Worm (Caenorhabditis elegans): Measurements from ENCODE around the gene abf-5.

DNA sequence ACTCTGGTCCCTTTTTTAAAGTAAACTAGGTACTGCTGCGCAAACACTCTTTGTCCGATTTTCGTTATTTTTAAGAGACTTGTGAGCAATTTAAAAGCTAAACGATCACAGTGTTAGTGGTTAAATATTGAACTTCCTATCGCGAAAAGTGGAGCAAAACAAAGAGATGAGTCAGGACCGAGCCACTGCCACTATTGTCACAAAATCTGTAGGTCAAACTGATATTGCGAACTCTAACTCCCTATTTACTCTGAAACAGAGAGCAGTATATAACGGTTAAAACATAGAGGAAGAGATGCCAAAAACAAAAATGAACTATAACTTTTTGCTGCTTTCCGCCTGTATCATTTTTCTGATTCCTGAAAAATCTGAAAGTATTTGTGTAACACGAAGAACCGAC is at the start of gene abf-5:
- TF ChIP-seq egl-27 (tag; optimal IDR thresholded peaks at IDR 0.05): no peak
- no peak for TF ChIP-seq C34B4.2 (tag; optimal IDR thresholded peaks at IDR 0.05)
- TF ChIP-seq fkh-10 (GFP tag; optimal IDR thresholded peaks at IDR 0.05): no peak
- TF ChIP-seq alr-1 (tag; optimal IDR thresholded peaks at IDR 0.05; ENCODE audit: borderline replicate concordance): no peak
- TF ChIP-seq lin-15B (tag; optimal IDR thresholded peaks at IDR 0.05): no peak
- no peak for TF ChIP-seq mab-9 (GFP tag; IDR thresholded peaks at IDR 0.05)
- TF ChIP-seq nhr-11 (tag; optimal IDR thresholded peaks at IDR 0.05): no peak
- TF ChIP-seq jun-1 (tag; optimal IDR thresholded peaks at IDR 0.05): no peak
